Fruit fly (Drosophila melanogaster): ENCODE measurements around the gene CG44362.

The CG44362 gene

DNA sequence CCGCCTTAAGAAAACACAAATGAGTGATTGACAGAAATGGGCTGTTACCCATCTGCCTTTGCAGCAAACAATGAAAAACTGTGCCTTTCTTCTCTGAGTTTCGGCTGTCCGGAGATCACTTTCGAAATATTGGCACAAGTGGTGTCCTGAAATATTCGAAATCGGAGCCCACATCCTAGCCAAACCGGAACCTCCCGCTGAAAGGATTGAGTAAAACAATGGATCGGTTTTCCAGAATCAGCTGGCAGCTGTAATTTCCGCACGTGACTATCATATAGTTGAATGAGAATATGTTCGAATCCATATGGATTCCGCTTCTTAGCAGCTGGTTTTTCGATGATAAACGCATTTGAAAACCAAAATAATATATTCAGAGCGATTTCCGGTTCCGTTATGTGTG, 36.8 kb downstream of the CG44362 start:
- TF ChIP-seq fd96Ca (GFP tag; IDR thresholded peaks at IDR 0.05) (no peak), CG17806 (tag; optimal IDR thresholded peaks at IDR 0.05) (no peak), Pif1B (GFP tag; optimal IDR thresholded peaks at IDR 0.05) (no peak), EcR (GFP tag; optimal IDR thresholded peaks at IDR 0.05) (no peak), CG4496 (GFP tag; IDR thresholded peaks at IDR 0.05) (no peak), gl (tag; optimal IDR thresholded peaks at IDR 0.05) (no peak), CG32121 (GFP tag; IDR thresholded peaks at IDR 0.05) (no peak), CG12605 (GFP tag; IDR thresholded peaks at IDR 0.05) (no peak), CG8159 (tag; optimal IDR thresholded peaks at IDR 0.05) (no peak), Pif1A (GFP tag; optimal IDR thresholded peaks at IDR 0.05) (no peak), CG8301 (tag; optimal IDR thresholded peaks at IDR 0.05) (no peak), Ets98B (GFP tag; IDR thresholded peaks at IDR 0.05) (no peak), D1 (tag; optimal IDR thresholded peaks at IDR 0.05) (no peak), CG14655 (GFP tag; optimal IDR thresholded peaks at IDR 0.05) (no peak), CG34367 (tag; optimal IDR thresholded peaks at IDR 0.05) (no peak), CG15710 (tag; optimal IDR thresholded peaks at IDR 0.05) (no peak), CG9948 (tag; optimal IDR thresholded peaks at IDR 0.05) (no peak), CG10348 (GFP tag; IDR thresholded peaks at IDR 0.05) (no peak), CG13204 (GFP tag; optimal IDR thresholded peaks at IDR 0.05) (no peak)

DNA sequence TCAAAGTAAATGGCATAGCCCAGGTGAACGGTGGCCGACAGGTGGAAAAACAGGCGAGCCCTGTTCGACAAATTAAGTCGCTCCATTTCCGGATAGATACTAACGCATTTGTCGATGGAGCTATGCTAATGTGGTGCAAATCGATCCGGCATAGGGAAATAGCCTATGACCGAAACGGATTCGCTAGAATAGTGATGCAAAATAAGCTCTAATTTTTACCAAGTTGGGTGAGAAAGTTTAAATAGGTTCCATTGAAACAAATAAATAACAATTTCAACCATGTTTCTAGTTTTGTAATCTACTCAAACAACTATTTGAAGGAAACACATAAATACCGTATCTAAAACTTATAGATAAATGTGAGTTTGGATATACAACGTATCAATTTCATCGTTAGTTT, 38.0 kb downstream of the CG44362 start, which contains the start of gene CG6149:
TSS of gene CG6149 (minus strand) at position 101 of the 400 bp plus-strand sequence.
- no peak for TF ChIP-seq Pif1A (GFP tag; optimal IDR thresholded peaks at IDR 0.05)

DNA sequence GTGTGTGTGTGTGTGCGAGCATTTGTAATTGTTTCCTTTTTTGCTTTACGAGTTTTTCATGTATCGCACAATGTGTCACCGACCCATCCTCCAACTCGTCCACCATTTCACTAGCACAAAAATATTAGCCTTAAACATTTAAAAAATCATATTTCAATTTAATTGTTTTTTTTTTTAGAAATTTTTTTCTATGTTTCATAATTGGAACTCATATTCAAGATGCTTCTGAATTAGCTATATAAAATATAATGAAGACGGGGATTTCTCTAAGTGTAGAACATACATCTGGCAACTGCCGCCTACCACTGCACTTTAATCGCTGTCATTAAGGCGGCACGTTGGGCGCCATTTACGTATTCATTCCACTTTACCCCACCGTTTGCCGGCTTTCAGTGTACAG, 42.2 kb downstream of the CG44362 start:
- no peak for TF ChIP-seq rn (GFP tag; IDR thresholded peaks at IDR 0.05)
- no peak for TF ChIP-seq CG32121 (GFP tag; IDR thresholded peaks at IDR 0.05)
- 0 out of 3 replicates have a peak, but pooled peaks have one; percentile 8 for TF ChIP-seq fd96Ca (GFP tag; IDR thresholded peaks at IDR 0.05)
- TF ChIP-seq CG8159 (tag; optimal IDR thresholded peaks at IDR 0.05): peak; percentile 75
- TF ChIP-seq CG8301 (tag; optimal IDR thresholded peaks at IDR 0.05): peak; percentile 3
- peak; percentile 49 for TF ChIP-seq CG9948 (tag; optimal IDR thresholded peaks at IDR 0.05)
- peak; percentile 46 for TF ChIP-seq CG14655 (GFP tag; optimal IDR thresholded peaks at IDR 0.05)
- no peak for TF ChIP-seq D1 (tag; optimal IDR thresholded peaks at IDR 0.05)
- no peak for TF ChIP-seq CG13204 (GFP tag; optimal IDR thresholded peaks at IDR 0.05)
- TF ChIP-seq Pif1A (GFP tag; optimal IDR thresholded peaks at IDR 0.05): peak; percentile 53
- no peak for TF ChIP-seq gl (tag; optimal IDR thresholded peaks at IDR 0.05)
- TF ChIP-seq EcR (GFP tag; optimal IDR thresholded peaks at IDR 0.05): no peak
- peak; percentile 55 for TF ChIP-seq CG17806 (tag; optimal IDR thresholded peaks at IDR 0.05)
- peak; percentile 44 for TF ChIP-seq CG15710 (tag; optimal IDR thresholded peaks at IDR 0.05)
- TF ChIP-seq Snoo (tag; optimal IDR thresholded peaks at IDR 0.05): no peak
- TF ChIP-seq Pif1B (GFP tag; optimal IDR thresholded peaks at IDR 0.05): peak; percentile 43
- peak; percentile 15 for TF ChIP-seq CG34367 (tag; optimal IDR thresholded peaks at IDR 0.05)
- TF ChIP-seq CG12605 (GFP tag; IDR thresholded peaks at IDR 0.05): peak; percentile 43; the same call in 1 of the 2 replicates
- no peak for TF ChIP-seq CG10348 (GFP tag; IDR thresholded peaks at IDR 0.05)
- TF ChIP-seq CG4496 (GFP tag; IDR thresholded peaks at IDR 0.05): peak; percentile 57; the same call in 2 of the 3 replicates
- peak; percentile 26; the same call in 1 of the 2 replicates for TF ChIP-seq Ets98B (GFP tag; IDR thresholded peaks at IDR 0.05)

DNA sequence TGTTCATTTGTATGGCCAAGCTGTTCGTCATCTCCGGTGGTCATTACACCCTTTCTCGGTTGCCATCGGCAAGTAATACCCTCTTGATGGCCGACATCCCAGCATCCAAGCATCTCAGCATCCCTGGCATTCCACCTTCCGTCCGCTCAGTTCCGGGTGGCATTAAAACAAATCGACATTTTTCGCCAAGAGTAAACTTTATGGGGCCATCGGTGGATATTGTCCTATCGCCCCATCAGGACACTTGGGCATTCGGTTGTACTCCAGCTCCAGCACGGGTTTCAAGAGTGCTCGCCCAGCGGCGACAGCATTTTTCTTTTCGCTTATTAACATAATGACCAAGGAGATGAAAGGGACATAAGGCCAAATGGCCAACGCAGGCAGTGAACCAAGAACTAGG, 42.9 kb downstream of the CG44362 start:
- no peak for TF ChIP-seq rn (GFP tag; IDR thresholded peaks at IDR 0.05)
- no peak for TF ChIP-seq CG9948 (tag; optimal IDR thresholded peaks at IDR 0.05)
- no peak for TF ChIP-seq CG8301 (tag; optimal IDR thresholded peaks at IDR 0.05)

DNA sequence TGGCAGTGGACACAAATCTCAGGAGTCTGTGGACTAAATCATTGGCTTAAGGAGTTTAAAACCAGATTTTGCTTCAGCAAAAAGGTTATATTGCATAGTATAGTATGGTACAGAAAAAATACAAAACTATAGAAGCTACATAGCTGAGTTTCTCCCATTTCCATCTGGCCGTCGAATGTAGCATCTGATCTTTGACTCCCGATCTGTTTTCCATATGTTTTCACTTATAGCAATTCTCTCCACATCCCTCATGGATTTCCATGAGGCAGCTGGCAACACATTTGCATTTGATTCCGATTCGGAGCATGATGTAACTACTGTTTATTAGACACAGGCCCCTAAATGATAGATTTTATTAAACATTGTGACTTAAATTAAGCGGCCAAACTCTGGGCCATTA, 43.4 kb downstream of the CG44362 start:
- no peak for TF ChIP-seq CG9948 (tag; optimal IDR thresholded peaks at IDR 0.05)
- TF ChIP-seq CG34367 (tag; optimal IDR thresholded peaks at IDR 0.05): no peak
- no peak for TF ChIP-seq CG13204 (GFP tag; optimal IDR thresholded peaks at IDR 0.05)
- no peak for TF ChIP-seq Snoo (tag; optimal IDR thresholded peaks at IDR 0.05)
- TF ChIP-seq CG10348 (GFP tag; IDR thresholded peaks at IDR 0.05): no peak
- TF ChIP-seq gl (tag; optimal IDR thresholded peaks at IDR 0.05): no peak
- TF ChIP-seq Pif1A (GFP tag; optimal IDR thresholded peaks at IDR 0.05): no peak
- no peak for TF ChIP-seq CG32121 (GFP tag; IDR thresholded peaks at IDR 0.05)
- no peak for TF ChIP-seq CG12605 (GFP tag; IDR thresholded peaks at IDR 0.05)
- no peak for TF ChIP-seq Pif1B (GFP tag; optimal IDR thresholded peaks at IDR 0.05)
- TF ChIP-seq rn (GFP tag; IDR thresholded peaks at IDR 0.05): no peak
- no peak for TF ChIP-seq CG17806 (tag; optimal IDR thresholded peaks at IDR 0.05)
- no peak for TF ChIP-seq CG4496 (GFP tag; IDR thresholded peaks at IDR 0.05)
- TF ChIP-seq CG15710 (tag; optimal IDR thresholded peaks at IDR 0.05): no peak
- no peak for TF ChIP-seq EcR (GFP tag; optimal IDR thresholded peaks at IDR 0.05)
- no peak for TF ChIP-seq CG8301 (tag; optimal IDR thresholded peaks at IDR 0.05)

DNA sequence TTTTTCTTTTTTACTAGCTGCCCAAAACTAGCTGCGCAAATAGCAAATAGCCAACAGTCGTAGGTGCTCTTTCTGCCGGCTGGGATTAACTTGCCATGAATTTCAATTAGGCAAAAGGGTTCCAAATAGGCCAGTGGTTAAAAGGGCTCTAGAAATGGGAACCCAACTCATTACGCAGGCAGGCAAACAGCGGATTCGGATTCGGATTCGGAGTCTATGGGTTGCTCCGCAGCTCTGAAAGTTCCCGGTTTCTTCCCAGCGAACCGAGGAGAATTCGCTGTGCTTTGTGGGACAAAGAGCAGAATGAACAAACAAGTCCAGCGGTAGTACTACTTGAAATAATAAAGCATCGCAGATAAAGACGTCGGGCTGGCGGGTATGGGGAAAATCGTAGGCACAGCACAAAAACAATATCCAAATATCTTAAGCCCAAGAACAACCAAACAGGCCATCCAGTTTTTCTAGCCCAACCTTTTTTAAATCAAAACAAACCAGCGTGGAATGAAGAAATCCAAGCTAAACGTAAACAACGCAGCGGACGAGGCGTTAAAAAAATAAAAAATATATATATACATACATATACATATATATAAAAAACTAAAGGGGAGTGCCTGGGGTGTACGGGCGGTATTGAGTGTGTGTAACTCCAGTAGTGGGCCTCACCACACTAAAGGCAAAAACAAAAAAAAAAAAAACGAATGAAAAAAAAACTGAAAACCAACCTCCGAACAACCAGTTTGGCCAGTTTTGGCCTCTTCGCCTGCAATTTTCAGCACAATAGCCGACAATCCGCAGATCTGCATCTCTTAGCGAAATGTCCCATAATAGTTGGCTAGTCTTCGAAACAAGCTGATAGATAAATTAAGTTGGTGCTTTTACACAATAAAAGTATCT, 44.8 kb downstream of the CG44362 start:
- TF ChIP-seq EcR (GFP tag; optimal IDR thresholded peaks at IDR 0.05): peak; percentile 70
- TF ChIP-seq Pif1A (GFP tag; optimal IDR thresholded peaks at IDR 0.05): peak; percentile 71
- TF ChIP-seq CG13204 (GFP tag; optimal IDR thresholded peaks at IDR 0.05): peak; percentile 56
- TF ChIP-seq CG8301 (tag; optimal IDR thresholded peaks at IDR 0.05): no peak
- TF ChIP-seq CG17806 (tag; optimal IDR thresholded peaks at IDR 0.05): peak; percentile 25
- no peak for TF ChIP-seq rn (GFP tag; IDR thresholded peaks at IDR 0.05)
- no peak for TF ChIP-seq CG10348 (GFP tag; IDR thresholded peaks at IDR 0.05)
- peak; percentile 83 for TF ChIP-seq Pif1B (GFP tag; optimal IDR thresholded peaks at IDR 0.05)
- TF ChIP-seq CG32121 (GFP tag; IDR thresholded peaks at IDR 0.05): peak; percentile 53; the same call in 1 of the 2 replicates
- TF ChIP-seq CG8159 (tag; optimal IDR thresholded peaks at IDR 0.05): peak; percentile 15
- TF ChIP-seq CG9948 (tag; optimal IDR thresholded peaks at IDR 0.05): no peak
- peak; percentile 79 for TF ChIP-seq Ets98B (GFP tag; IDR thresholded peaks at IDR 0.05)
- TF ChIP-seq CG34367 (tag; optimal IDR thresholded peaks at IDR 0.05): peak; percentile 27
- peak; percentile 13 for TF ChIP-seq CG14655 (GFP tag; optimal IDR thresholded peaks at IDR 0.05)
- peak; percentile 80; the same call in 2 of the 3 replicates for TF ChIP-seq CG4496 (GFP tag; IDR thresholded peaks at IDR 0.05)
- TF ChIP-seq CG12605 (GFP tag; IDR thresholded peaks at IDR 0.05): peak; percentile 89
- peak; percentile 29 for TF ChIP-seq CG15710 (tag; optimal IDR thresholded peaks at IDR 0.05)
- peak; percentile 48 for TF ChIP-seq gl (tag; optimal IDR thresholded peaks at IDR 0.05)
- TF ChIP-seq Snoo (tag; optimal IDR thresholded peaks at IDR 0.05): no peak
- no peak for TF ChIP-seq D1 (tag; optimal IDR thresholded peaks at IDR 0.05)
- peak; percentile 74 for TF ChIP-seq fd96Ca (GFP tag; IDR thresholded peaks at IDR 0.05)
